Fruit fly (Drosophila melanogaster) Kc167 (cell line): ENCODE results near the gene CG42673.

ENCODE experiments used
- Myc ChIP-seq: fragments of >200 bp; optimal IDR thresholded peaks from 2 replicates; lab custom pipeline; 2017; ENCODE audit warnings: missing external identifiers
- Sin3A ChIP-seq: fragments of >200 bp; optimal IDR thresholded peaks from 2 replicates; lab custom pipeline; 2018; ENCODE audit warnings: missing external identifiers
- h ChIP-seq: fragments of >200 bp; optimal IDR thresholded peaks from 3 replicates; lab custom pipeline; 2018; ENCODE audit warnings: missing external identifiers
- insv ChIP-seq: fragments of >200 bp; optimal IDR thresholded peaks from 3 replicates; lab custom pipeline; 2018; ENCODE audit warnings: missing external identifiers
- psq ChIP-seq: fragments of >200 bp; optimal IDR thresholded peaks from 2 replicates; lab custom pipeline; 2017; ENCODE audit warnings: missing external identifiers
- ttk ChIP-seq: sonication (Bioruptor generic); optimal IDR thresholded peaks from 2 replicates; lab custom pipeline; 2017; ENCODE audit warnings: missing external identifiers

DNA sequence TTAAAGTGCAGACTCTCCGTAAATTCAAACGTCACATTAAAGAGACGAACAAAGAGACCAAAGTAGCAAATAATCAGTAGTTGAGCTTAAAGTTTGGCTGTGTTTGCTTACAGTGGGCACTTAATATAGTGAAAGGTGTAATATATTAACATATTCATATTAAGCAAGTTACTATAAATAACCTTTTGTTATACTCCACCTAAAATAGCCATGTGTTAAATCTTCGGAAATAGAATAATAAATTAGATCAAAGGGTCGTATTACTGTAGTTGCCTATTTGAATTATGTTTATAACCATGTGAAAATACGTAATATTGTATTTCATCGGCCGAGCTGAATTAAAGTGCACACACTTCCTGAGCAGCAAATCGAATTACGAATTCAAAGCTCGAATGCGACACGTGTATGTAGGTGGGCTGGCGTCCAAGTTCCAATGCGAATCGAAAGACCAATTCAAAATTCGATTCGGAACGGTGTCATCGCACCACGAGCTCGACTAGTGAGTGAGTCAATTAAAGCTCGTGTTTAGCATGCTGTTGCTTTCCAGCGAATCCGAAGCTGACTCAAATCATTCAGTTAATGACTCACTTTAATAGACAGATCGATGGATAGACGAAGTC is 5.3 kb downstream of the CG42673 start:
- TF ChIP-seq ttk (lab: Kevin White, UChicago): no peak
- TF ChIP-seq Sin3A (lab: Kevin White, UChicago): no peak
- TF ChIP-seq h (lab: Kevin White, UChicago): no peak
- no peak for TF ChIP-seq insv (lab: Kevin White, UChicago)
- TF ChIP-seq psq (lab: Kevin White, UChicago): no peak
- no peak for TF ChIP-seq Myc (lab: Kevin White, UChicago)
